Worm (Caenorhabditis elegans) whole organism, early embryonic: ENCODE data around the gene ttc-7.

Source experiments
- B0310.2 ChIP-seq: sonication (generic microtip); optimal IDR thresholded peaks from 2 replicates; lab custom pipeline; 2016; ENCODE audit warnings: mild to moderate bottlenecking, missing genetic modification characterization, missing compliant biosample characterization
- F13C5.2 ChIP-seq: sonication (generic microtip); optimal IDR thresholded peaks from 2 replicates; lab custom pipeline; 2017; ENCODE audit warnings: mild to moderate bottlenecking, missing genetic modification characterization, inconsistent platforms, missing compliant biosample characterization
- aly-1 ChIP-seq: sonication (generic microtip); optimal IDR thresholded peaks from 2 replicates; lab custom pipeline; 2016; ENCODE audit warnings: missing genetic modification characterization, missing compliant biosample characterization
- ama-1 ChIP-seq: fragments of 150-350 bp; optimal IDR thresholded peaks from 2 replicates; lab custom pipeline; 2014
- ceh-13 ChIP-seq: fragments of 200-800 bp; sonication (Bioruptor generic); optimal IDR thresholded peaks from 2 replicates; lab custom pipeline; 2018; ENCODE audit warnings: mild to moderate bottlenecking, missing genetic modification characterization, missing compliant biosample characterization
- ceh-36 ChIP-seq: sonication (generic microtip); optimal IDR thresholded peaks from 2 replicates; lab custom pipeline; 2016; ENCODE audit warnings: missing genetic modification characterization, inconsistent platforms, missing compliant biosample characterization
- ets-7 ChIP-seq: sonication (generic microtip); optimal IDR thresholded peaks from 2 replicates; lab custom pipeline; 2016; ENCODE audit warnings: missing genotype, missing genetic modification characterization, missing compliant biosample characterization
- flt-1 ChIP-seq: fragments of 200-800 bp; sonication (Bioruptor generic); IDR thresholded peaks from 2 replicates; pipeline ENCODE4 v1.3.6; 2022; ENCODE audit warnings: missing genetic modification characterization, missing compliant biosample characterization
- hmbx-1 ChIP-seq: sonication (generic microtip); optimal IDR thresholded peaks from 2 replicates; lab custom pipeline; 2016; ENCODE audit warnings: mild to moderate bottlenecking, missing genetic modification characterization, missing compliant biosample characterization
- hmg-4 ChIP-seq: fragments of 200-800 bp; sonication (Bioruptor generic); optimal IDR thresholded peaks from 2 replicates; lab custom pipeline; 2018; ENCODE audit warnings: mild to moderate bottlenecking, missing genetic modification characterization, missing compliant biosample characterization
- hnd-1 ChIP-seq: sonication (generic microtip); optimal IDR thresholded peaks from 2 replicates; lab custom pipeline; 2016; ENCODE audit warnings: missing genetic modification characterization, missing compliant biosample characterization
- pes-1 ChIP-seq: fragments of 200-800 bp; sonication (Bioruptor generic); IDR thresholded peaks from 2 replicates; pipeline ENCODE4 v1.3.6; 2022; ENCODE audit warnings: missing genetic modification reagents, missing genetic modification characterization, missing compliant biosample characterization
- scrt-1 ChIP-seq: fragments of 200-800 bp; sonication (Bioruptor generic); IDR thresholded peaks from 2 replicates; pipeline ENCODE4 v1.3.6; 2022; ENCODE audit warnings: missing genetic modification characterization, missing compliant biosample characterization
- sea-1 ChIP-seq: fragments of 200-800 bp; sonication (Bioruptor generic); conservative IDR thresholded peaks from 2 replicates; pipeline ENCODE4 v1.3.6; 2022; ENCODE audit warnings: missing genetic modification characterization, missing compliant biosample characterization
- tbx-11 ChIP-seq: fragments of 200-800 bp; sonication (Bioruptor generic); IDR thresholded peaks from 2 replicates; pipeline ENCODE4 v1.3.6; 2022; ENCODE audit warnings: missing genetic modification characterization, missing compliant biosample characterization
- tbx-37 ChIP-seq: fragments of 200-800 bp; sonication (Bioruptor generic); conservative IDR thresholded peaks from 2 replicates; pipeline ENCODE4 v1.3.6; 2022; ENCODE audit warnings: missing genetic modification reagents, missing genetic modification characterization, missing compliant biosample characterization
- tra-4 ChIP-seq: sonication (generic microtip); optimal IDR thresholded peaks from 2 replicates; lab custom pipeline; 2017; ENCODE audit warnings: missing genetic modification characterization, missing compliant biosample characterization

ttc-7 gene

ce11 chrIII:1860129-1860528 lies at the start of gene ttc-7:
ttc-7 (plus strand) TSS chrIII:1860429.
- TF ChIP-seq hmbx-1 (no peak), scrt-1 (GFP tag; lab: Robert Waterston, UW) (no peak), B0310.2 (tag; lab: Kevin White, UChicago) (no peak), pes-1 (GFP tag; lab: Robert Waterston, UW) (no peak), flt-1 (GFP tag; lab: Robert Waterston, UW) (no peak), sea-1 (GFP tag; lab: Robert Waterston, UW) (no peak), ceh-13 (no peak), tra-4 (tag; lab: Kevin White, UChicago) (no peak), aly-1 (no peak), ets-7 (tag; lab: Kevin White, UChicago) (no peak), hmg-4 (no peak), tbx-37 (GFP tag; lab: Robert Waterston, UW) (no peak), ama-1 (lab: Kevin White, UChicago) (no peak), tbx-11 (GFP tag; lab: Robert Waterston, UW) (no peak), hnd-1 (tag; lab: Kevin White, UChicago) (no peak), ceh-36 (no peak), F13C5.2 (no peak)

ce11 chrIII:1814285-1814684 lies 45.9 kb upstream of the ttc-7 start:
- no peak for TF ChIP-seq pes-1 (GFP tag; lab: Robert Waterston, UW)
- no peak for TF ChIP-seq tbx-11 (GFP tag; lab: Robert Waterston, UW)
- no peak for TF ChIP-seq ets-7 (tag; lab: Kevin White, UChicago)
- TF ChIP-seq B0310.2 (tag; lab: Kevin White, UChicago), result no peak
- TF ChIP-seq hnd-1 (tag; lab: Kevin White, UChicago), result no peak
- no peak for TF ChIP-seq scrt-1 (GFP tag; lab: Robert Waterston, UW)
- TF ChIP-seq hmg-4, result no peak
- TF ChIP-seq ceh-13, result no peak
- no peak for TF ChIP-seq tbx-37 (GFP tag; lab: Robert Waterston, UW)
- TF ChIP-seq ceh-36, result no peak
- TF ChIP-seq hmbx-1, result no peak
- no peak for TF ChIP-seq aly-1

- no peak for TF ChIP-seq F13C5.2
- TF ChIP-seq ama-1 (lab: Kevin White, UChicago), result no peak
- TF ChIP-seq sea-1 (GFP tag; lab: Robert Waterston, UW), result no peak
- TF ChIP-seq ceh-13, result no peak
- TF ChIP-seq pes-1 (GFP tag; lab: Robert Waterston, UW), result no peak
- no peak for TF ChIP-seq flt-1 (GFP tag; lab: Robert Waterston, UW)
- no peak for TF ChIP-seq aly-1
- no peak for TF ChIP-seq hmbx-1
- no peak for TF ChIP-seq B0310.2 (tag; lab: Kevin White, UChicago)
- TF ChIP-seq tbx-37 (GFP tag; lab: Robert Waterston, UW), result no peak
- TF ChIP-seq ets-7 (tag; lab: Kevin White, UChicago), result no peak
Observed at ce11 chrIII:1818001-1818655, 42.1 kb upstream of the ttc-7 start, which contains the start of gene clp-4. clp-4 (minus strand) TSS chrIII:1818323.

- TF ChIP-seq scrt-1 (GFP tag; lab: Robert Waterston, UW), result no peak
- no peak for TF ChIP-seq ets-7 (tag; lab: Kevin White, UChicago)
- TF ChIP-seq tbx-11 (GFP tag; lab: Robert Waterston, UW), result no peak
- TF ChIP-seq B0310.2 (tag; lab: Kevin White, UChicago), result no peak
- TF ChIP-seq tra-4 (tag; lab: Kevin White, UChicago), result no peak
- TF ChIP-seq tbx-37 (GFP tag; lab: Robert Waterston, UW), result no peak
- TF ChIP-seq aly-1, result no peak
- TF ChIP-seq pes-1 (GFP tag; lab: Robert Waterston, UW), result no peak
Observed at ce11 chrIII:1819049-1819597, 41.1 kb upstream of the ttc-7 start.

- TF ChIP-seq hmbx-1 (no peak), B0310.2 (tag; lab: Kevin White, UChicago) (no peak), aly-1 (no peak), ceh-36 (peak; percentile 60), tra-4 (tag; lab: Kevin White, UChicago) (no peak), ama-1 (lab: Kevin White, UChicago) (no peak), hnd-1 (tag; lab: Kevin White, UChicago) (peak; percentile 39), hmg-4 (peak; percentile 40), tbx-11 (GFP tag; lab: Robert Waterston, UW) (peak; percentile 77), ceh-13 (peak; percentile 20), pes-1 (GFP tag; lab: Robert Waterston, UW) (peak; percentile 77), scrt-1 (GFP tag; lab: Robert Waterston, UW) (peak; percentile 68; the same call in 1 of the 2 replicates), flt-1 (GFP tag; lab: Robert Waterston, UW) (peak; percentile 59; the same call in 1 of the 2 replicates), ets-7 (tag; lab: Kevin White, UChicago) (peak; percentile 54), F13C5.2 (peak; percentile 63), sea-1 (GFP tag; lab: Robert Waterston, UW) (peak; percentile 53; the same call in 1 of the 2 replicates), tbx-37 (GFP tag; lab: Robert Waterston, UW) (peak; percentile 52; the same call in 1 of the 2 replicates)
Observed at ce11 chrIII:1824264-1824922, 35.8 kb upstream of the ttc-7 start, which contains the start of the genes pvf-1 and Y39A3CL.7. pvf-1 (minus strand) TSS chrIII:1824314. Y39A3CL.7 (plus strand) TSS chrIII:1824919.

ce11 chrIII:1831104-1831503 lies 29.1 kb upstream of the ttc-7 start:
- TF ChIP-seq ama-1 (lab: Kevin White, UChicago) (no peak), tbx-37 (GFP tag; lab: Robert Waterston, UW) (no peak), aly-1 (no peak), ceh-36 (no peak), ets-7 (tag; lab: Kevin White, UChicago) (no peak), hmbx-1 (no peak), flt-1 (GFP tag; lab: Robert Waterston, UW) (no peak), pes-1 (GFP tag; lab: Robert Waterston, UW) (no peak), sea-1 (GFP tag; lab: Robert Waterston, UW) (no peak), scrt-1 (GFP tag; lab: Robert Waterston, UW) (no peak), hmg-4 (no peak), hnd-1 (tag; lab: Kevin White, UChicago) (no peak), ceh-13 (no peak), F13C5.2 (no peak), B0310.2 (tag; lab: Kevin White, UChicago) (no peak), tbx-11 (GFP tag; lab: Robert Waterston, UW) (no peak), tra-4 (tag; lab: Kevin White, UChicago) (no peak)
